Fruit fly (Drosophila melanogaster): Measurements from ENCODE around the gene JhI-21.

JhI-21 gene

DNA sequence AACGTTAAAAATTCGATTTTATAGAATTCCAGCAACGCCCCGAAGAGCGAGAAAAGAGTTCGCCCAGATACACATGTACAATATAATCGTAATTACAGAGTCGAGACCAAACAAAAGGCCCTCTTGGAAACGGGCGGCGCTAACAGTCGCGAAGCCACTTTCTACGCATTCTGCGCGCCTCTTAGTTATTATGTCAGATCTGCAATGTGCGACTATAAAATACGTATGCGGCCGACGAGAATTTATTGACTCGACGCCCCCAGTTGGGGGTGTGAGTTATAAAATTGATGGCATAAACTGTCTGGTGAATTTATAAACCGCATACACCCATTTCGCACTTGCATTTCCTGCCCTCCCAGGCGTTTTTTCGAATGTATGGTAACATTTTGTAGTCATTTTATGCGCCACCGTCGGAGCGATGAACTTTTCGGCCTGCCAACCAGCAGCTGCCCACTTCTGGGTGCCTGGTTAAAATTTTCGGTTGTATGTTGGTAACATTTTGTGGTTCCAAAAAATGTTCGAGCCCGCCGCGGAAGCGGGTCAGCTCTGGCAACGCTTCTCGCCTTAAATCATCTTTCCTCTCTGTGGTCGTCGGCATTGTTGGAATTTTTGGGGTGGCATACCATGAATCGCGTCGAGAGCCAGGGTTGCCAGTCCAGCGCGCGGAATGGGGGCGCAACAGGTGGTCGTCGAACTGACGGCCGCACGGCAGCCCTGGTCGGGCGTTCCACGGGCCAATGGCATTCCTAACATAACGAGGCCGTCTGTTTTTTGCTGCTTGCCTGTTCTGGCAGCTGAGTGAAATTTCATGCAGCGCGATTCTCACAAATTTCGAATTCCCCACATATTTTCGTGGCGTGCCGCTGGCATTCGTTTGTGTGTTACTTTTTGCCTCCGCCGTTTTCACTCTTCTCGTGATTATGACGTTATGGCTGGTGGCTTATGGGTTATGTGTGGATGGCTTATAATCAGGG is 43.9 kb downstream of the JhI-21 start (continued):
- TF ChIP-seq sima (GFP tag; optimal IDR thresholded peaks at IDR 0.05), result no peak
- no peak for TF ChIP-seq Mrtf (GFP tag; IDR thresholded peaks at IDR 0.05)
- no peak for TF ChIP-seq al (GFP tag; IDR thresholded peaks at IDR 0.05)
- TF ChIP-seq Asciz (GFP tag; optimal IDR thresholded peaks at IDR 0.05), result no peak
- TF ChIP-seq amos (GFP tag; IDR thresholded peaks at IDR 0.05; ENCODE audit: partially characterized antibody), result no peak
- peak; percentile 0 for TF ChIP-seq ac (GFP tag; optimal IDR thresholded peaks at IDR 0.05)
- TF ChIP-seq CG17361 (GFP tag; IDR thresholded peaks at IDR 0.05), result no peak
- TF ChIP-seq row (GFP tag; IDR thresholded peaks at IDR 0.05), result no peak
- peak; percentile 81 for TF ChIP-seq oc (tag; optimal IDR thresholded peaks at IDR 0.05)
- peak; percentile 84 for TF ChIP-seq CG5245 (GFP tag; optimal IDR thresholded peaks at IDR 0.05)
- peak; percentile 0 for TF ChIP-seq CG30431 (GFP tag; optimal IDR thresholded peaks at IDR 0.05)
- no peak for TF ChIP-seq Hmx (GFP tag; optimal IDR thresholded peaks at IDR 0.05)
- peak; percentile 48 for TF ChIP-seq CG10274 (GFP tag; optimal IDR thresholded peaks at IDR 0.05)
- peak; percentile 50 for TF ChIP-seq trem (tag; optimal IDR thresholded peaks at IDR 0.05)
- TF ChIP-seq CG4707 (GFP tag; optimal IDR thresholded peaks at IDR 0.05), result no peak
- TF ChIP-seq CG32767 (GFP tag; IDR thresholded peaks at IDR 0.05), result no peak
- peak; percentile 27 for TF ChIP-seq CG7987 (GFP tag; optimal IDR thresholded peaks at IDR 0.05)
- TF ChIP-seq CG13775 (GFP tag; optimal IDR thresholded peaks at IDR 0.05), result peak; percentile 30
- TF ChIP-seq lov (optimal IDR thresholded peaks at IDR 0.05), result no peak
- no peak for TF ChIP-seq lov (GFP tag; IDR thresholded peaks at IDR 0.05)
- TF ChIP-seq Dip2 (GFP tag; IDR thresholded peaks at IDR 0.05), result no peak
- peak; percentile 77 for TF ChIP-seq cad (GFP tag; optimal IDR thresholded peaks at IDR 0.05)
- TF ChIP-seq jigr1 (GFP tag; IDR thresholded peaks at IDR 0.05), result no peak
- peak; percentile 44 for TF ChIP-seq CG1832 (GFP tag; optimal IDR thresholded peaks at IDR 0.05)
- peak; percentile 51 for TF ChIP-seq tap (tag; optimal IDR thresholded peaks at IDR 0.05)
- TF ChIP-seq Hey (tag; optimal IDR thresholded peaks at IDR 0.05), result peak; percentile 10
- TF ChIP-seq br (optimal IDR thresholded peaks at IDR 0.05), result no peak
- no peak for TF ChIP-seq CG6689 (GFP tag; IDR thresholded peaks at IDR 0.05)
- peak; percentile 97 for TF ChIP-seq run (tag; optimal IDR thresholded peaks at IDR 0.05)
- peak; percentile 48 for TF ChIP-seq gcm2 (GFP tag; optimal IDR thresholded peaks at IDR 0.05)
- TF ChIP-seq Hand (GFP tag; optimal IDR thresholded peaks at IDR 0.05), result peak; percentile 69
- TF ChIP-seq Gsc (GFP tag; IDR thresholded peaks at IDR 0.05), result no peak
- no peak for TF ChIP-seq sna (GFP tag; IDR thresholded peaks at IDR 0.05; ENCODE audit: partially characterized antibody)
- no peak for TF ChIP-seq pita (GFP tag; optimal IDR thresholded peaks at IDR 0.05)
- TF ChIP-seq maf-S (GFP tag; optimal IDR thresholded peaks at IDR 0.05), result peak; percentile 71
- peak; percentile 35 for TF ChIP-seq CG8359 (GFP tag; optimal IDR thresholded peaks at IDR 0.05; ENCODE audit: borderline replicate concordance)
- no peak for TF ChIP-seq klu (GFP tag; IDR thresholded peaks at IDR 0.05)
- peak; percentile 84 for TF ChIP-seq ind (GFP tag; optimal IDR thresholded peaks at IDR 0.05)
- peak; percentile 69 for TF ChIP-seq az2 (GFP tag; optimal IDR thresholded peaks at IDR 0.05)
- TF ChIP-seq CG17359 (tag; optimal IDR thresholded peaks at IDR 0.05), result peak; percentile 73
- peak; percentile 75 for TF ChIP-seq bcd (GFP tag; optimal IDR thresholded peaks at IDR 0.05)
- TF ChIP-seq Hmr (GFP tag; optimal IDR thresholded peaks at IDR 0.05), result peak; percentile 92
- peak; percentile 63 for TF ChIP-seq Bdp1 (GFP tag; optimal IDR thresholded peaks at IDR 0.05)
- TF ChIP-seq croc (GFP tag; conservative IDR thresholded peaks at IDR 0.05), result no peak
- peak; percentile 37 for TF ChIP-seq NfI (GFP tag; optimal IDR thresholded peaks at IDR 0.05)
- TF ChIP-seq lmd (GFP tag; IDR thresholded peaks at IDR 0.05), result no peak
- TF ChIP-seq H15 (GFP tag; IDR thresholded peaks at IDR 0.05), result no peak
- peak; percentile 34 for TF ChIP-seq ab (GFP tag; optimal IDR thresholded peaks at IDR 0.05)
- peak; percentile 26 for TF ChIP-seq CG12942 (GFP tag; optimal IDR thresholded peaks at IDR 0.05)
- TF ChIP-seq fd3F (GFP tag; optimal IDR thresholded peaks at IDR 0.05), result peak; percentile 32
